Worm (Caenorhabditis elegans) whole organism, midembryonic: ENCODE data around the gene rsp-7.

ENCODE experiments used
- flt-1 ChIP-seq: fragments of 200-800 bp; sonication (Bioruptor generic); IDR thresholded peaks from 2 replicates; pipeline ENCODE4 v1.3.6; 2022; ENCODE audit warnings: missing genetic modification characterization, missing compliant biosample characterization
- ztf-23 ChIP-seq: fragments of 200-800 bp; sonication (Bioruptor generic); IDR thresholded peaks from 2 replicates; pipeline ENCODE4 v1.3.6; 2022; ENCODE audit warnings: missing genetic modification reagents, missing genetic modification characterization, missing compliant biosample characterization

ce11 chrII:10704575-10705170 is 45.7 kb downstream of the rsp-7 start, which contains the start of gene col-39:
- TF ChIP-seq ztf-23 (no peak), flt-1 (no peak)
